Worm (Caenorhabditis elegans) whole organism, L2 larva: ENCODE results near the gene mdt-29.

Source experiments
- C34F6.9 ChIP-seq: fragments of 150-350 bp; optimal IDR thresholded peaks from 2 replicates; lab custom pipeline; 2014; ENCODE audit warnings: missing biosample characterization, missing genetic modification characterization
- F13H6.1 ChIP-seq: sonication (generic microtip); optimal IDR thresholded peaks from 2 replicates; lab custom pipeline; 2016; ENCODE audit warnings: missing genetic modification characterization, missing compliant biosample characterization
- R02D3.7 ChIP-seq: fragments of 150-350 bp; optimal IDR thresholded peaks from 2 replicates; lab custom pipeline; 2014; ENCODE audit warnings: missing biosample characterization, missing genetic modification characterization
- Y55F3AM.14 ChIP-seq: fragments of 200-800 bp; sonication (Bioruptor generic); optimal IDR thresholded peaks from 2 replicates; lab custom pipeline; 2018; ENCODE audit warnings: mild to moderate bottlenecking, missing genetic modification characterization, missing compliant biosample characterization
- ZK546.5 ChIP-seq: sonication (generic microtip); optimal IDR thresholded peaks from 2 replicates; lab custom pipeline; 2017; ENCODE audit warnings: missing biosample characterization, missing genetic modification characterization
- alr-1 ChIP-seq: fragments of 150-350 bp; optimal IDR thresholded peaks from 2 replicates; lab custom pipeline; 2014; ENCODE audit warnings: missing biosample characterization, missing genetic modification characterization
- aly-2 ChIP-seq: fragments of 150-350 bp; optimal IDR thresholded peaks from 2 replicates; lab custom pipeline; 2014; ENCODE audit warnings: missing biosample characterization, missing genetic modification characterization
- ama-1 ChIP-seq: fragments of 150-350 bp; optimal IDR thresholded peaks from 2 replicates; lab custom pipeline; 2018; ENCODE audit warnings: inconsistent platforms
- blmp-1 ChIP-seq: sonication (generic microtip); optimal IDR thresholded peaks from 2 replicates; lab custom pipeline; 2017; ENCODE audit warnings: missing genetic modification characterization, mild to moderate bottlenecking, missing compliant biosample characterization, antibody characterized with exemption, moderate library complexity; ENCODE audit not compliant: insufficient read depth
- ceh-16 ChIP-seq: fragments of 150-350 bp; optimal IDR thresholded peaks from 2 replicates; lab custom pipeline; 2014; ENCODE audit warnings: missing biosample characterization, missing genetic modification characterization
- ceh-82 ChIP-seq: fragments of 150-350 bp; optimal IDR thresholded peaks from 2 replicates; lab custom pipeline; 2014; ENCODE audit warnings: missing biosample characterization, missing genetic modification characterization
- crh-2 ChIP-seq: sonication (generic microtip); optimal IDR thresholded peaks from 2 replicates; lab custom pipeline; 2017; ENCODE audit warnings: missing biosample characterization, missing genetic modification characterization
- dmd-4 ChIP-seq: sonication (generic microtip); optimal IDR thresholded peaks from 2 replicates; lab custom pipeline; 2017; ENCODE audit warnings: missing biosample characterization, missing genetic modification characterization
- egl-27 ChIP-seq: sonication (generic microtip); optimal IDR thresholded peaks from 3 replicates; lab custom pipeline; 2017; ENCODE audit warnings: missing biosample characterization, missing genetic modification reagents, missing genetic modification characterization
- elt-1 ChIP-seq: fragments of 150-350 bp; optimal IDR thresholded peaks from 2 replicates; lab custom pipeline; 2014; ENCODE audit warnings: missing biosample characterization, missing genetic modification characterization
- elt-3 ChIP-seq: sonication (generic microtip); optimal IDR thresholded peaks from 2 replicates; lab custom pipeline; 2017; ENCODE audit warnings: missing biosample characterization, missing genetic modification characterization
- fos-1 ChIP-seq: fragments of 150-350 bp; optimal IDR thresholded peaks from 2 replicates; lab custom pipeline; 2014; ENCODE audit warnings: missing biosample characterization, missing genetic modification characterization
- lin-11 ChIP-seq: fragments of 150-350 bp; sonication (generic microtip); optimal IDR thresholded peaks from 2 replicates; lab custom pipeline; 2014; ENCODE audit warnings: missing biosample characterization, missing genetic modification characterization, inconsistent platforms, mixed read lengths
- lsy-2 ChIP-seq, 2 experiments: fragments of 150-350 bp in 1 of 2; sonication (generic microtip) in 1 of 2; optimal IDR thresholded peaks; 2 replicates each; lab custom pipeline; 2014 to 2017; ENCODE audit warnings: missing biosample characterization in 2 of 2, missing genetic modification characterization in 2 of 2
- mab-5 ChIP-seq: fragments of 150-350 bp; optimal IDR thresholded peaks from 2 replicates; lab custom pipeline; 2014; ENCODE audit warnings: missing biosample characterization, missing genetic modification characterization
- mbf-1 ChIP-seq: sonication (generic microtip); optimal IDR thresholded peaks from 2 replicates; lab custom pipeline; 2017; ENCODE audit warnings: missing biosample characterization, missing genetic modification characterization
- mdl-1 ChIP-seq, 2 experiments: fragments of 150-350 bp in 1 of 2; sonication (generic microtip) in 1 of 2; optimal IDR thresholded peaks; 2 replicates each; lab custom pipeline; 2017; ENCODE audit warnings: missing biosample characterization in 2 of 2, missing genetic modification characterization in 2 of 2
- nhr-10 ChIP-seq: sonication (generic microtip); optimal IDR thresholded peaks from 2 replicates; lab custom pipeline; 2017; ENCODE audit warnings: missing biosample characterization, missing genetic modification characterization
- nhr-11 ChIP-seq: fragments of 150-350 bp; optimal IDR thresholded peaks from 2 replicates; lab custom pipeline; 2014; ENCODE audit warnings: missing biosample characterization, missing genetic modification characterization
- nhr-12 ChIP-seq: fragments of 150-350 bp; optimal IDR thresholded peaks from 2 replicates; lab custom pipeline; 2014; ENCODE audit warnings: missing biosample characterization, missing genetic modification characterization
- nhr-129 ChIP-seq: fragments of 150-350 bp; optimal IDR thresholded peaks from 2 replicates; lab custom pipeline; 2014; ENCODE audit warnings: missing biosample characterization, missing genetic modification characterization
- nhr-21 ChIP-seq: fragments of 150-350 bp; optimal IDR thresholded peaks from 2 replicates; lab custom pipeline; 2014; ENCODE audit warnings: missing biosample characterization, missing genetic modification characterization
- nhr-23 ChIP-seq: fragments of 150-350 bp; optimal IDR thresholded peaks from 2 replicates; lab custom pipeline; 2014; ENCODE audit warnings: missing biosample characterization, missing genetic modification reagents, missing genetic modification characterization
- nhr-237 ChIP-seq: fragments of 150-350 bp; optimal IDR thresholded peaks from 2 replicates; lab custom pipeline; 2014; ENCODE audit warnings: missing biosample characterization, missing genetic modification characterization
- nhr-25 ChIP-seq: fragments of 150-350 bp; sonication (generic microtip); optimal IDR thresholded peaks from 3 replicates; lab custom pipeline; 2014; ENCODE audit warnings: missing biosample characterization, missing genetic modification characterization
- nhr-6 ChIP-seq: fragments of 150-350 bp; optimal IDR thresholded peaks from 2 replicates; lab custom pipeline; 2014; ENCODE audit warnings: missing biosample characterization, missing genetic modification characterization
- peb-1 ChIP-seq: fragments of 150-350 bp; optimal IDR thresholded peaks from 2 replicates; lab custom pipeline; 2014; ENCODE audit warnings: missing biosample characterization, missing genetic modification characterization
- skn-1 ChIP-seq: sonication (generic microtip); optimal IDR thresholded peaks from 2 replicates; lab custom pipeline; 2017; ENCODE audit warnings: missing biosample characterization, missing genetic modification characterization
- sma-3 ChIP-seq: sonication (generic microtip); optimal IDR thresholded peaks from 2 replicates; lab custom pipeline; 2016; ENCODE audit warnings: missing genetic modification reagents, missing genetic modification characterization, missing compliant biosample characterization
- sma-9 ChIP-seq, 2 experiments: fragments of 150-350 bp in 1 of 2; sonication (generic microtip) in 1 of 2; optimal IDR thresholded peaks; 2 replicates each; lab custom pipeline; 2014 to 2016; ENCODE audit warnings: missing genetic modification characterization in 2 of 2, mild to moderate bottlenecking in 1 of 2, missing biosample characterization in 1 of 2, missing compliant biosample characterization in 1 of 2, missing genetic modification reagents in 1 of 2, moderate library complexity in 1 of 2
- snpc-4 ChIP-seq: fragments of 150-350 bp; optimal IDR thresholded peaks from 2 replicates; lab custom pipeline; 2014; ENCODE audit warnings: missing biosample characterization, missing genetic modification characterization
- unc-39 ChIP-seq: fragments of 150-350 bp; optimal IDR thresholded peaks from 2 replicates; lab custom pipeline; 2014; ENCODE audit warnings: missing biosample characterization, missing genetic modification characterization
- unc-55 ChIP-seq: fragments of 150-350 bp; sonication (generic microtip); optimal IDR thresholded peaks from 3 replicates; lab custom pipeline; 2014; ENCODE audit warnings: missing biosample characterization, missing genetic modification reagents, missing genetic modification characterization
- ztf-1 ChIP-seq: fragments of 200-800 bp; sonication (Bioruptor generic); conservative IDR thresholded peaks from 2 replicates; pipeline ENCODE4 v1.3.6; 2022; ENCODE audit warnings: missing genetic modification characterization, missing compliant biosample characterization
- ztf-11 ChIP-seq: sonication (generic microtip); optimal IDR thresholded peaks from 2 replicates; lab custom pipeline; 2017; ENCODE audit warnings: missing biosample characterization, missing genetic modification characterization
- ztf-4 ChIP-seq: fragments of 150-350 bp; optimal IDR thresholded peaks from 2 replicates; lab custom pipeline; 2014; ENCODE audit warnings: missing biosample characterization, missing genetic modification characterization

Gene mdt-29

DNA sequence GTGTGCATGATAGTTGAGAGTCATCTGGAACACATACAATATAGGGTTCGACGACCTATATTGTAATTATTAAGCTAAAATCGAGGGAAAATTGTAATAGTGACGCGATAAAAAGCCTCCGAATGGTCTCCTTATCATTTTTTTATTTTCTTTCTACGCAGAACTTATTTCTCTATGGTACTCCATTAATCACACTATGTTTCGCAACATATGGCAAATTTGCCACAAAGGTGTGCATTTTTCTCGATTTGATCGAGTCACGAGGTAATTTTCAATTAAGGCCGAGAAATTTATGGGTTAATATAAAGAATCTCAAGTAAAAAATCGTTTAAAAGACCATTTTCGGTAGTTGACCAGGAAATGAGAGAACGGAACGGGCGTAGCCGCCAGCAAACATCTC is 10.9 kb upstream of the mdt-29 start, which contains the start of gene dbn-1:
dbn-1 (minus strand) TSS at position 24 of the 400 bp plus-strand sequence.
- TF ChIP-seq mdl-1 (tag; optimal IDR thresholded peaks at IDR 0.05; lab: Kevin White, UChicago) = no peak
- no peak for TF ChIP-seq nhr-237
- no peak for TF ChIP-seq snpc-4 (tag; lab: Kevin White, UChicago)
- no peak for TF ChIP-seq nhr-129 (tag; lab: Kevin White, UChicago)
- TF ChIP-seq skn-1 (tag; lab: Kevin White, UChicago) = no peak
- peak; percentile 75 for TF ChIP-seq fos-1
- peak; percentile 38 for TF ChIP-seq crh-2 (tag; lab: Kevin White, UChicago)
- TF ChIP-seq sma-9 (GFP tag; optimal IDR thresholded peaks at IDR 0.05; lab: Kevin White, UChicago) = peak; percentile 31
- TF ChIP-seq sma-9 (tag; optimal IDR thresholded peaks at IDR 0.05; lab: Kevin White, UChicago) = no peak

DNA sequence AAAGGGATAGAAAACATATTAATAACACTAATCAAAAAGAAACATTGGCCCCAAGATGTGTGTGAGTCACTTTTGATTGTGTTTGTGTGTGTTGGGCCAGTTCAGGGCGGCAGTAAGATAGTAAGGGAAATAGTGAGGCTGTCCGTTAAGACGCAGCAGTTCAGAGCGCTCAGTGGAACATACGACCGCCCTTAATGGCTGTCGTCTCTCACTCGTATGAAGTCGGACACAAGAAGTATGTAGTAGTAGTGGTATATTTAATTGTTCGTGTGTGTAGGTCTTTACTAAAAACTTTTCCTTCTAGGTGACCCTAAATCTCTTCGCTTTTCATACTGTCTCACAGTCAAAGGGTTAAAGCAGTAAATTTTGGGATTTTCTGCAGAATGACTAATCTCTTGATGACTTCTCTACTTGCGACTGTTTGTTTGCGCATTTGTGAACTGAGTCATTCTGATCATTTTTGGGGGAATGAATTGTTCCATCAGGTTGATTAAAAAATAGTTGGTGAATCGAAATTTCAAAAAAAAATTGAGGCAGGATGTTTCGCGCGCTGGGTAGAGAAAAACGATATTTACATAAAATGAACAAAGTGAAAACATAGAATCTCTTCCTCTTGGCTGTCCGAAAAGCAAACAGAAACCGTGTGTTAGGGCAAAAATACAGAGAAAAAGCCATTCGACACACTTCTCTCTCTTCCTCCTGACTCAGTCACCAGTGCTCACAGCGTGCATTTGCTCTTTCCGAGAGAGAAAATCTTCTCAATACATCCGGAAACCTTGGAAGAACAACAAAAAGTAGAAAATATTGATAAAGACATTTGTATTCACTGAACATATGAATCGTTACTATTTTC is 9.5 kb upstream of the mdt-29 start:
- TF ChIP-seq fos-1 = peak; percentile 90
- no peak for TF ChIP-seq nhr-23
- TF ChIP-seq sma-3 (GFP tag; lab: Kevin White, UChicago) = peak; percentile 47
- peak; percentile 54 for TF ChIP-seq nhr-129 (tag; lab: Kevin White, UChicago)
- TF ChIP-seq F13H6.1 (tag; lab: Kevin White, UChicago) = peak; percentile 10
- TF ChIP-seq crh-2 (tag; lab: Kevin White, UChicago) = peak; percentile 46
- no peak for TF ChIP-seq nhr-12 (tag; lab: Kevin White, UChicago)
- no peak for TF ChIP-seq mab-5 (tag; lab: Kevin White, UChicago)
- no peak for TF ChIP-seq peb-1
- TF ChIP-seq lsy-2 (tag; optimal IDR thresholded peaks at IDR 0.05; lab: Kevin White, UChicago) = peak in 1 of 2 experiments; percentile 1
- TF ChIP-seq Y55F3AM.14 (GFP tag; lab: Kevin White, UChicago) = peak; percentile 18
- peak; percentile 53 for TF ChIP-seq nhr-25
- TF ChIP-seq elt-1 (tag; lab: Kevin White, UChicago) = no peak
- no peak for TF ChIP-seq lin-11 (tag; lab: Kevin White, UChicago)
- no peak for TF ChIP-seq unc-39
- no peak for TF ChIP-seq ztf-4
- no peak for TF ChIP-seq nhr-11
- peak; percentile 46 for TF ChIP-seq snpc-4 (tag; lab: Kevin White, UChicago)
- TF ChIP-seq sma-9 (GFP tag; optimal IDR thresholded peaks at IDR 0.05; lab: Kevin White, UChicago) = peak; percentile 10
- TF ChIP-seq sma-9 (tag; optimal IDR thresholded peaks at IDR 0.05; lab: Kevin White, UChicago) = no peak
- TF ChIP-seq nhr-21 (tag; lab: Kevin White, UChicago) = no peak
- TF ChIP-seq dmd-4 = no peak
- no peak for TF ChIP-seq alr-1 (tag; lab: Kevin White, UChicago)
- no peak for TF ChIP-seq ztf-1 (GFP tag; lab: Robert Waterston, UW)
- peak; percentile 56 for TF ChIP-seq blmp-1 (tag; lab: Kevin White, UChicago)

DNA sequence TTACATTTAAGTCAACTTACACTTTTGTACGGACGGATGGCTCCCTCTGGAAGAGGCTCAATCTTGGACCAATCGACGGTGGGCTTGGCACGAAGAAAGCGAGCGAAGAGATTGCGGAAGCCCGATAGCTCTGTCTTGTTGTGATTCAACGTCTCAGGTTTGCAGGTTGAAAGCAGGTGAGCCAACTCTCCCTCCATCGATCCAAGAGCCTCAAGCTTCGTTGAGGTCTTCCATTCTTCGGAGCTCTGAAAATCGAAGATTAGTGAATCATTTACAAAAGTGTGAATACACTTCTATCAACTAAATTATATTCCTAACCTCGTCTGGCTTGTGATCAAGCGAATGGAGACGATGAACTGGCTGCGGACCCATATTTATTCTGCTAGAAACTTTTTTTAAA is 7.2 kb upstream of the mdt-29 start:
- TF ChIP-seq lin-11 (tag; lab: Kevin White, UChicago) (no peak), crh-2 (tag; lab: Kevin White, UChicago) (no peak), nhr-21 (tag; lab: Kevin White, UChicago) (no peak), nhr-6 (tag; lab: Kevin White, UChicago) (no peak), Y55F3AM.14 (GFP tag; lab: Kevin White, UChicago) (no peak), aly-2 (tag; lab: Kevin White, UChicago) (no peak), ceh-16 (tag; lab: Kevin White, UChicago) (no peak), egl-27 (no peak), lsy-2 (tag; optimal IDR thresholded peaks at IDR 0.05; lab: Kevin White, UChicago) (no peak)
- TF ChIP-seq, all 48 proteins: peak for 0

DNA sequence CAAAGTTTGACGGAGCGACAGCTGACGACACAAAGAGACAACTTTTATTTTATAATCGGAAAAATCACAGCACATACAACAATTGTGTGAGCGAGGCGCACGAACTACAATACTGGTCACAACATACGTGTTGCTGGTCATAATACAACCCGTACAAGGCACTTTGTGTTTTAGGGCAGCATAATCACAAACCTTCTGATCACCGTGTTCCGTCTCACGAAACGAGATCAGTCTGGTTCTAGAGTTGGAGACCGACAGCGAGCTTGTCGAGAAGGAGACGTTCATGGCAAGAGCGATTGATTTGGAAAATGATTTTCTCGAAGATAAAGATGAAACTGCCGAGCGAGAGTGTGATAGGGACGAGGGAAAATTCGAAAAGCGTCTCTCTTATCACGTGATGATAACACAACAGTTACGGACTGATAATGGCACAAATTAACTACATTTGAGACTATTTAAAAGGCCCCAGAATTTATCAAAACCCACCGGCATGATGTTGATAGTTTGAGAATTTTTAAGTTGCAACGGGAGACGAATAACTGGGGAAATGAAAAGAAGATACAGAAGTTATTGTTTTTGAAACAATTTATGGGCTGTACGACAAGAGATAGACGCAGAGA is 6.2 kb upstream of the mdt-29 start:
- no peak for TF ChIP-seq lin-11 (tag; lab: Kevin White, UChicago)
- no peak for TF ChIP-seq unc-55 (GFP tag; lab: Kevin White, UChicago)
- TF ChIP-seq nhr-25 = peak; percentile 12
- no peak for TF ChIP-seq ztf-1 (GFP tag; lab: Robert Waterston, UW)
- no peak for TF ChIP-seq peb-1
- no peak for TF ChIP-seq ZK546.5 (tag; lab: Kevin White, UChicago)
- TF ChIP-seq ztf-11 (tag; lab: Kevin White, UChicago) = no peak
- peak; percentile 28 for TF ChIP-seq nhr-129 (tag; lab: Kevin White, UChicago)
- no peak for TF ChIP-seq mbf-1 (tag; lab: Kevin White, UChicago)
- TF ChIP-seq snpc-4 (tag; lab: Kevin White, UChicago) = no peak
- TF ChIP-seq skn-1 (tag; lab: Kevin White, UChicago) = no peak
- peak; percentile 37 for TF ChIP-seq F13H6.1 (tag; lab: Kevin White, UChicago)
- TF ChIP-seq alr-1 (tag; lab: Kevin White, UChicago) = no peak
- TF ChIP-seq ama-1 (lab: Kevin White, UChicago) = no peak
- no peak for TF ChIP-seq ceh-82
- no peak for TF ChIP-seq ceh-16 (tag; lab: Kevin White, UChicago)
- no peak for TF ChIP-seq C34F6.9 (tag; lab: Kevin White, UChicago)
- TF ChIP-seq elt-1 (tag; lab: Kevin White, UChicago) = no peak
- TF ChIP-seq blmp-1 (tag; lab: Kevin White, UChicago) = no peak
- TF ChIP-seq nhr-10 = no peak
- TF ChIP-seq elt-3 = no peak
- TF ChIP-seq R02D3.7 (tag; lab: Kevin White, UChicago) = no peak
- TF ChIP-seq nhr-11 = no peak
- no peak for TF ChIP-seq Y55F3AM.14 (GFP tag; lab: Kevin White, UChicago)
- peak; percentile 23 for TF ChIP-seq nhr-21 (tag; lab: Kevin White, UChicago)
- TF ChIP-seq nhr-12 (tag; lab: Kevin White, UChicago) = no peak
- peak; percentile 27 for TF ChIP-seq sma-3 (GFP tag; lab: Kevin White, UChicago)
- TF ChIP-seq egl-27 = no peak
